Worm (Caenorhabditis elegans) whole organism, young adult: Measurements from ENCODE around the gene daf-9.

Experiments
- B0019.2 ChIP-seq: fragments of 200-800 bp; sonication (Bioruptor generic); conservative IDR thresholded peaks from 2 replicates; pipeline ENCODE4 v1.3.6; 2022; ENCODE audit warnings: missing genetic modification reagents, missing genetic modification characterization, missing compliant biosample characterization
- C06A6.2 ChIP-seq: fragments of 200-800 bp; sonication (Bioruptor generic); conservative IDR thresholded peaks from 2 replicates; pipeline ENCODE4 v1.3.6; 2022; ENCODE audit warnings: missing genetic modification characterization, missing compliant biosample characterization
- C17E4.6 ChIP-seq: fragments of 200-800 bp; sonication (Bioruptor generic); IDR thresholded peaks from 2 replicates; pipeline ENCODE4 v1.3.6; 2022; ENCODE audit warnings: missing genetic modification reagents, missing genetic modification characterization, missing compliant biosample characterization
- D2030.7 ChIP-seq: fragments of 200-800 bp; sonication (Bioruptor generic); IDR thresholded peaks from 2 replicates; pipeline ENCODE4 v1.3.6; 2022; ENCODE audit warnings: missing genetic modification reagents, missing genetic modification characterization, missing compliant biosample characterization
- F55B11.4 ChIP-seq: sonication (generic microtip); optimal IDR thresholded peaks from 2 replicates; lab custom pipeline; 2016; ENCODE audit warnings: missing compliant biosample characterization, missing genetic modification characterization, borderline replicate concordance; ENCODE audit not compliant: insufficient read depth
- K11D2.4 ChIP-seq: fragments of 200-800 bp; sonication (Bioruptor generic); IDR thresholded peaks from 2 replicates; pipeline ENCODE4 v1.3.6; 2022; ENCODE audit warnings: missing genetic modification reagents, missing genetic modification characterization, missing compliant biosample characterization
- K12H6.12 ChIP-seq: fragments of 200-800 bp; sonication (Bioruptor generic); optimal IDR thresholded peaks from 2 replicates; lab custom pipeline; 2018; ENCODE audit warnings: mild to moderate bottlenecking, missing genetic modification characterization, missing compliant biosample characterization
- Y67H2A.10 ChIP-seq: fragments of 200-800 bp; sonication (Bioruptor generic); conservative IDR thresholded peaks from 2 replicates; pipeline ENCODE4 v1.3.6; 2022; ENCODE audit warnings: missing genetic modification reagents, missing genetic modification characterization, missing compliant biosample characterization
- Y95B8A.8 ChIP-seq: fragments of 200-800 bp; sonication (Bioruptor generic); IDR thresholded peaks from 2 replicates; pipeline ENCODE4 v1.3.6; 2022; ENCODE audit warnings: missing genetic modification reagents, missing genetic modification characterization, missing compliant biosample characterization
- akir-1 ChIP-seq: fragments of 200-800 bp; sonication (Bioruptor generic); optimal IDR thresholded peaks from 2 replicates; lab custom pipeline; 2018; ENCODE audit warnings: mild to moderate bottlenecking, missing genetic modification characterization, moderate library complexity, missing compliant biosample characterization
- aptf-2 ChIP-seq: fragments of 200-800 bp; sonication (Bioruptor generic); conservative IDR thresholded peaks from 2 replicates; pipeline ENCODE4 v1.3.6; 2022; ENCODE audit warnings: missing genetic modification reagents, missing genetic modification characterization, missing compliant biosample characterization
- aptf-3 ChIP-seq: fragments of 200-800 bp; sonication (Bioruptor generic); IDR thresholded peaks from 2 replicates; pipeline ENCODE4 v1.3.6; 2022; ENCODE audit warnings: missing genetic modification characterization, missing compliant biosample characterization
- atf-7 ChIP-seq: sonication (generic microtip); optimal IDR thresholded peaks from 2 replicates; lab custom pipeline; 2017; ENCODE audit warnings: mild to moderate bottlenecking, missing genetic modification characterization, missing compliant biosample characterization
- attf-5 ChIP-seq: fragments of 200-800 bp; sonication (Bioruptor generic); optimal IDR thresholded peaks from 2 replicates; lab custom pipeline; 2018; ENCODE audit warnings: mild to moderate bottlenecking, missing genetic modification characterization, missing compliant biosample characterization
- ccch-3 ChIP-seq: fragments of 200-800 bp; sonication (Bioruptor generic); optimal IDR thresholded peaks from 2 replicates; lab custom pipeline; 2018; ENCODE audit warnings: mild to moderate bottlenecking, missing genetic modification characterization, missing compliant biosample characterization
- cebp-1 ChIP-seq, 2 experiments: fragments of 200-800 bp in 1 of 2; sonication (Bioruptor generic) in 1 of 2; sonication (generic microtip) in 1 of 2; IDR thresholded peaks in 1 of 2; optimal IDR thresholded peaks in 1 of 2; 2 replicates each; pipeline versions ENCODE4 v1.3.6 to Lab custom; 2017 to 2022; ENCODE audit warnings: missing compliant biosample characterization in 2 of 2, missing genetic modification characterization in 2 of 2, mild to moderate bottlenecking in 1 of 2, missing genetic modification reagents in 1 of 2, moderate library complexity in 1 of 2
- cebp-2 ChIP-seq: fragments of 200-800 bp; sonication (Bioruptor generic); IDR thresholded peaks from 2 replicates; pipeline ENCODE4 v1.3.6; 2022; ENCODE audit warnings: missing genetic modification characterization, missing compliant biosample characterization
- ceh-40 ChIP-seq: fragments of 200-800 bp; sonication (Bioruptor generic); IDR thresholded peaks from 2 replicates; pipeline ENCODE4 v1.3.6; 2022; ENCODE audit warnings: missing genetic modification characterization, missing compliant biosample characterization
- ceh-79 ChIP-seq: sonication (generic microtip); optimal IDR thresholded peaks from 2 replicates; lab custom pipeline; 2017; ENCODE audit warnings: mild to moderate bottlenecking, missing genetic modification characterization, missing compliant biosample characterization
- die-1 ChIP-seq: sonication (generic microtip); optimal IDR thresholded peaks from 2 replicates; lab custom pipeline; 2016; ENCODE audit warnings: missing genotype, mild to moderate bottlenecking, missing genetic modification characterization, missing compliant biosample characterization
- dox-1 ChIP-seq: fragments of 200-800 bp; sonication (Bioruptor generic); IDR thresholded peaks from 2 replicates; pipeline ENCODE4 v1.3.6; 2022; ENCODE audit warnings: missing genetic modification reagents, missing genetic modification characterization, missing compliant biosample characterization
- dpl-1 ChIP-seq: fragments of 150-350 bp; optimal IDR thresholded peaks from 2 replicates; lab custom pipeline; 2014; ENCODE audit warnings: missing biosample characterization, missing genetic modification reagents, missing genetic modification characterization
- egl-18 ChIP-seq: fragments of 200-800 bp; sonication (Bioruptor generic); IDR thresholded peaks from 2 replicates; pipeline ENCODE4 v1.3.6; 2022; ENCODE audit warnings: missing genetic modification reagents, missing genetic modification characterization, missing compliant biosample characterization
- egl-44 ChIP-seq: fragments of 200-800 bp; sonication (Bioruptor generic); IDR thresholded peaks from 2 replicates; pipeline ENCODE4 v1.3.6; 2022; ENCODE audit warnings: missing genetic modification reagents, missing genetic modification characterization, missing compliant biosample characterization
- egrh-3 ChIP-seq: fragments of 200-800 bp; sonication (Bioruptor generic); IDR thresholded peaks from 2 replicates; pipeline ENCODE4 v1.3.6; 2022; ENCODE audit warnings: missing genetic modification reagents, missing genetic modification characterization, missing compliant biosample characterization
- fkh-3 ChIP-seq: sonication (generic microtip); optimal IDR thresholded peaks from 2 replicates; lab custom pipeline; 2016; ENCODE audit warnings: mild to moderate bottlenecking, missing genetic modification characterization, missing compliant biosample characterization
- hlh-12 ChIP-seq: sonication (generic microtip); optimal IDR thresholded peaks from 2 replicates; lab custom pipeline; 2016; ENCODE audit warnings: missing genetic modification characterization, missing compliant biosample characterization
- hmg-1.2 ChIP-seq: fragments of 200-800 bp; sonication (Bioruptor generic); IDR thresholded peaks from 2 replicates; pipeline ENCODE4 v1.3.6; 2022; ENCODE audit warnings: missing genetic modification reagents, missing genetic modification characterization, missing compliant biosample characterization
- hrde-1 ChIP-seq: sonication (generic microtip); optimal IDR thresholded peaks from 2 replicates; lab custom pipeline; 2016; ENCODE audit warnings: missing genetic modification characterization, mild to moderate bottlenecking, missing compliant biosample characterization, moderate library complexity, missing genotype, missing genetic modification reagents, borderline replicate concordance
- hsf-1 ChIP-seq: fragments of 200-800 bp; sonication (Bioruptor generic); IDR thresholded peaks from 2 replicates; pipeline ENCODE4 v1.3.6; 2022; ENCODE audit warnings: missing genetic modification reagents, missing genetic modification characterization, missing compliant biosample characterization
- let-607 ChIP-seq, 2 experiments: fragments of 200-800 bp in 1 of 2; sonication (Bioruptor generic) in 1 of 2; sonication (generic microtip) in 1 of 2; optimal IDR thresholded peaks; 2 replicates each; lab custom pipeline; 2016 to 2018; ENCODE audit warnings: mild to moderate bottlenecking in 2 of 2, missing compliant biosample characterization in 2 of 2, missing genetic modification characterization in 2 of 2, moderate library complexity in 2 of 2, missing genotype in 1 of 2
- lin-54 ChIP-seq: fragments of 200-800 bp; sonication (Bioruptor generic); optimal IDR thresholded peaks from 2 replicates; lab custom pipeline; 2018; ENCODE audit warnings: mild to moderate bottlenecking, missing genetic modification characterization, missing compliant biosample characterization
- madf-6 ChIP-seq: fragments of 200-800 bp; sonication (Bioruptor generic); IDR thresholded peaks from 2 replicates; pipeline ENCODE4 v1.3.6; 2022; ENCODE audit warnings: missing genetic modification reagents, missing genetic modification characterization, missing compliant biosample characterization
- nfya-1 ChIP-seq: sonication (generic microtip); optimal IDR thresholded peaks from 2 replicates; lab custom pipeline; 2017; ENCODE audit warnings: antibody characterized with exemption, missing compliant biosample characterization, missing genetic modification characterization, borderline replicate concordance; ENCODE audit not compliant: insufficient read depth
- nhr-179 ChIP-seq: sonication (generic microtip); optimal IDR thresholded peaks from 2 replicates; lab custom pipeline; 2016; ENCODE audit warnings: mild to moderate bottlenecking, missing genetic modification characterization, missing compliant biosample characterization
- nhr-90 ChIP-seq: sonication (generic microtip); optimal IDR thresholded peaks from 2 replicates; lab custom pipeline; 2016; ENCODE audit warnings: missing genotype, mild to moderate bottlenecking, missing genetic modification characterization, missing compliant biosample characterization
- pbrm-1 ChIP-seq: fragments of 200-800 bp; sonication (Bioruptor generic); IDR thresholded peaks from 2 replicates; pipeline ENCODE4 v1.3.6; 2022; ENCODE audit warnings: missing genetic modification reagents, missing genetic modification characterization, missing compliant biosample characterization
- rcor-1 ChIP-seq: fragments of 200-800 bp; sonication (Bioruptor generic); IDR thresholded peaks from 2 replicates; pipeline ENCODE4 v1.3.6; 2022; ENCODE audit warnings: missing genetic modification reagents, missing genetic modification characterization, missing compliant biosample characterization
- sdz-38 ChIP-seq: sonication (generic microtip); optimal IDR thresholded peaks from 2 replicates; lab custom pipeline; 2016; ENCODE audit warnings: missing genotype, missing genetic modification characterization, missing compliant biosample characterization
- snpc-1.1 ChIP-seq: sonication (generic microtip); optimal IDR thresholded peaks from 2 replicates; lab custom pipeline; 2017; ENCODE audit warnings: missing genetic modification characterization, mild to moderate bottlenecking, missing compliant biosample characterization, antibody characterized with exemption, moderate library complexity, missing genotype, missing genetic modification reagents; ENCODE audit not compliant: insufficient read depth
- snpc-3.4 ChIP-seq: sonication (generic microtip); optimal IDR thresholded peaks from 2 replicates; lab custom pipeline; 2017; ENCODE audit warnings: missing genetic modification characterization, mild to moderate bottlenecking, missing compliant biosample characterization, antibody characterized with exemption, moderate library complexity, missing genotype, missing genetic modification reagents
- somi-1 ChIP-seq: fragments of 200-800 bp; sonication (Bioruptor generic); optimal IDR thresholded peaks from 2 replicates; lab custom pipeline; 2018; ENCODE audit warnings: mild to moderate bottlenecking, missing genetic modification characterization, missing compliant biosample characterization
- sptf-2 ChIP-seq: fragments of 200-800 bp; sonication (Bioruptor generic); optimal IDR thresholded peaks from 2 replicates; lab custom pipeline; 2018; ENCODE audit warnings: mild to moderate bottlenecking, missing genetic modification characterization, missing compliant biosample characterization
- unc-62 ChIP-seq: fragments of 150-350 bp; optimal IDR thresholded peaks from 2 replicates; lab custom pipeline; 2014; ENCODE audit warnings: missing biosample characterization, missing genetic modification reagents, missing genetic modification characterization
- zim-3 ChIP-seq: sonication (generic microtip); optimal IDR thresholded peaks from 2 replicates; lab custom pipeline; 2017; ENCODE audit warnings: mild to moderate bottlenecking, missing genetic modification characterization, moderate library complexity, missing compliant biosample characterization
- ztf-22 ChIP-seq: fragments of 200-800 bp; sonication (Bioruptor generic); optimal IDR thresholded peaks from 2 replicates; lab custom pipeline; 2018; ENCODE audit warnings: mild to moderate bottlenecking, missing genetic modification characterization, moderate library complexity, missing compliant biosample characterization
- ztf-25 ChIP-seq: fragments of 200-800 bp; sonication (Bioruptor generic); IDR thresholded peaks from 2 replicates; pipeline ENCODE4 v1.3.6; 2022; ENCODE audit warnings: missing genetic modification reagents, missing genetic modification characterization, missing compliant biosample characterization

The daf-9 gene

ce11 chrX:6219892-6220291 is 23.2 kb downstream of the daf-9 start (continued):
- TF ChIP-seq atf-7, result no peak
- no peak for TF ChIP-seq egl-44
- no peak for TF ChIP-seq ccch-3
- TF ChIP-seq Y67H2A.10 (GFP tag; lab: Robert Waterston, UW), result no peak
- no peak for TF ChIP-seq unc-62
- no peak for TF ChIP-seq Y95B8A.8
- no peak for TF ChIP-seq cebp-2 (GFP tag; lab: Robert Waterston, UW)
- no peak for TF ChIP-seq aptf-2
- TF ChIP-seq hrde-1, result peak; percentile 5
- TF ChIP-seq nhr-90 (tag; lab: Kevin White, UChicago), result peak; percentile 85
- TF ChIP-seq madf-6 (GFP tag; lab: Robert Waterston, UW), result no peak
- no peak for TF ChIP-seq fkh-3 (tag; lab: Kevin White, UChicago)
- no peak for TF ChIP-seq cebp-1 (GFP tag; IDR thresholded peaks at IDR 0.05; lab: Robert Waterston, UW)
- TF ChIP-seq cebp-1 (tag; optimal IDR thresholded peaks at IDR 0.05; lab: Kevin White, UChicago), result no peak
- peak; percentile 66 for TF ChIP-seq attf-5 (GFP tag; lab: Kevin White, UChicago)
- no peak for TF ChIP-seq hsf-1 (GFP tag; lab: Robert Waterston, UW)
- TF ChIP-seq snpc-1.1 (tag; lab: Kevin White, UChicago), result no peak
- TF ChIP-seq D2030.7 (GFP tag; lab: Robert Waterston, UW), result peak; percentile 35; the same call in 1 of the 2 replicates
- TF ChIP-seq K12H6.12 (tag; lab: Kevin White, UChicago), result peak; percentile 13
- TF ChIP-seq F55B11.4 (tag; lab: Kevin White, UChicago), result no peak
- 0 out of 2 replicates have a peak, but pooled peaks have one; percentile 18 for TF ChIP-seq K11D2.4
- TF ChIP-seq ceh-40 (GFP tag; lab: Robert Waterston, UW), result 0 out of 2 replicates have a peak, but pooled peaks have one; percentile 18
- TF ChIP-seq nfya-1 (tag; lab: Kevin White, UChicago), result no peak
- TF ChIP-seq sptf-2 (GFP tag; lab: Kevin White, UChicago), result no peak
- no peak; the same call in 1 of the 2 replicates for TF ChIP-seq dox-1 (GFP tag; lab: Robert Waterston, UW)
- no peak for TF ChIP-seq snpc-3.4 (tag; lab: Kevin White, UChicago)
- peak; percentile 66 for TF ChIP-seq zim-3 (tag; lab: Kevin White, UChicago)
- TF ChIP-seq egrh-3 (GFP tag; lab: Robert Waterston, UW), result no peak
- no peak for TF ChIP-seq dpl-1 (GFP tag; lab: Kevin White, UChicago)
- no peak for TF ChIP-seq sdz-38 (tag; lab: Kevin White, UChicago)
- TF ChIP-seq C06A6.2 (GFP tag; lab: Robert Waterston, UW), result no peak
- TF ChIP-seq rcor-1, result no peak
- TF ChIP-seq egl-18, result no peak
- peak; percentile 37 for TF ChIP-seq lin-54
- TF ChIP-seq ztf-25, result peak; percentile 69; the same call in 1 of the 2 replicates
- TF ChIP-seq somi-1 (GFP tag; lab: Kevin White, UChicago), result peak; percentile 37
- no peak for TF ChIP-seq C17E4.6
- TF ChIP-seq aptf-3 (GFP tag; lab: Robert Waterston, UW), result no peak
- 0 out of 2 replicates have a peak, but pooled peaks have one; percentile 54 for TF ChIP-seq B0019.2
- peak; percentile 15 for TF ChIP-seq nhr-179 (tag; lab: Kevin White, UChicago)
- peak; percentile 20 for TF ChIP-seq ceh-79 (tag; lab: Kevin White, UChicago)
- TF ChIP-seq die-1, result peak; percentile 78
- peak; percentile 66 for TF ChIP-seq hmg-1.2
- TF ChIP-seq let-607 (tag; optimal IDR thresholded peaks at IDR 0.05; lab: Kevin White, UChicago), result peak in 1 of 2 experiments; percentile 33
- peak; percentile 85 for TF ChIP-seq pbrm-1 (GFP tag; lab: Robert Waterston, UW)
- no peak for TF ChIP-seq ztf-22 (GFP tag; lab: Kevin White, UChicago)
- TF ChIP-seq akir-1 (GFP tag; lab: Kevin White, UChicago), result no peak
- no peak for TF ChIP-seq hlh-12 (tag; lab: Kevin White, UChicago)
